Fruit fly (Drosophila melanogaster) whole organism, embryonic: ENCODE data around the gene Lipt2.

Experiments used
- C15 ChIP-seq: fragments of 200-800 bp; sonication (Bioruptor generic); IDR thresholded peaks from 3 replicates; pipeline ENCODE4 v1.3.6; 2022; ENCODE audit warnings: missing biosample characterization, missing genetic modification characterization
- CG10209 ChIP-seq: fragments of 200-800 bp; sonication (Bioruptor generic); optimal IDR thresholded peaks from 3 replicates; lab custom pipeline; 2017; ENCODE audit warnings: missing biosample characterization, mild to moderate bottlenecking, missing genetic modification characterization, missing genetic modification reagents
- CG11695 ChIP-seq: fragments of 200-800 bp; sonication (Bioruptor generic); IDR thresholded peaks from 3 replicates; pipeline ENCODE4 v1.3.6; 2022; ENCODE audit warnings: missing biosample characterization, missing genetic modification characterization
- CG13624 ChIP-seq: fragments of 200-800 bp; sonication (Bioruptor generic); optimal IDR thresholded peaks from 2 replicates; lab custom pipeline; 2016; ENCODE audit warnings: missing biosample characterization, missing genetic modification characterization
- CG13775 ChIP-seq: fragments of 200-800 bp; sonication (Bioruptor generic); optimal IDR thresholded peaks from 3 replicates; lab custom pipeline; 2017; ENCODE audit warnings: missing biosample characterization, mild to moderate bottlenecking, missing genetic modification characterization
- CG16813 ChIP-seq: fragments of 200-800 bp; sonication (Bioruptor generic); IDR thresholded peaks from 3 replicates; pipeline ENCODE4 v1.3.6; 2022; ENCODE audit warnings: missing biosample characterization, missing genetic modification characterization; ENCODE audit not compliant: partially characterized antibody
- CG17328 ChIP-seq: fragments of 200-800 bp; sonication (Bioruptor generic); IDR thresholded peaks from 2 replicates; pipeline ENCODE4 v1.3.6; 2022; ENCODE audit warnings: missing biosample characterization, missing genetic modification characterization
- CG17359 ChIP-seq: fragments of 200-800 bp; sonication (Bioruptor generic); optimal IDR thresholded peaks from 3 replicates; lab custom pipeline; 2018; ENCODE audit warnings: missing biosample characterization, mild to moderate bottlenecking, missing genetic modification characterization, moderate library complexity
- CG17802 ChIP-seq: fragments of 200-800 bp; sonication (Bioruptor generic); optimal IDR thresholded peaks from 2 replicates; lab custom pipeline; 2018; ENCODE audit warnings: missing biosample characterization, mild to moderate bottlenecking, missing genetic modification characterization, moderate library complexity
- CG31224 ChIP-seq: fragments of 200-800 bp; sonication (Bioruptor generic); IDR thresholded peaks from 2 replicates; pipeline ENCODE4 v1.3.6; 2022; ENCODE audit warnings: missing biosample characterization, missing genetic modification characterization
- CG3163 ChIP-seq: fragments of 200-800 bp; sonication (Bioruptor generic); optimal IDR thresholded peaks from 3 replicates; lab custom pipeline; 2016; ENCODE audit warnings: missing biosample characterization, missing genetic modification characterization
- CG32532 ChIP-seq: fragments of 200-800 bp; sonication (Bioruptor generic); IDR thresholded peaks from 2 replicates; pipeline ENCODE4 v1.3.6; 2022; ENCODE audit warnings: missing biosample characterization, missing genetic modification characterization
- CG3281 ChIP-seq: fragments of 200-800 bp; sonication (Bioruptor generic); optimal IDR thresholded peaks from 3 replicates; lab custom pipeline; 2017; ENCODE audit warnings: missing biosample characterization, mild to moderate bottlenecking, missing genetic modification characterization
- CG34376 ChIP-seq: fragments of 200-800 bp; sonication (Bioruptor generic); optimal IDR thresholded peaks from 2 replicates; lab custom pipeline; 2018; ENCODE audit warnings: missing biosample characterization, mild to moderate bottlenecking, missing genetic modification characterization
- CG3726 ChIP-seq: fragments of 200-800 bp; sonication (Bioruptor generic); IDR thresholded peaks from 3 replicates; pipeline ENCODE4, ENCODE4 v1.3.6; 2022; ENCODE audit warnings: missing biosample characterization, missing genetic modification characterization
- CG6254 ChIP-seq: fragments of 200-800 bp; sonication (Bioruptor generic); optimal IDR thresholded peaks from 3 replicates; lab custom pipeline; 2017; ENCODE audit warnings: mild to moderate bottlenecking, missing biosample characterization, missing genetic modification reagents, missing genetic modification characterization
- CG7745 ChIP-seq: fragments of 200-800 bp; sonication (Bioruptor generic); optimal IDR thresholded peaks from 2 replicates; lab custom pipeline; 2018; ENCODE audit warnings: missing biosample characterization, mild to moderate bottlenecking, missing genetic modification characterization, moderate library complexity
- CG7987 ChIP-seq: fragments of 200-800 bp; sonication (Bioruptor generic); optimal IDR thresholded peaks from 2 replicates; lab custom pipeline; 2018; ENCODE audit warnings: missing biosample characterization, mild to moderate bottlenecking, missing genetic modification characterization, moderate library complexity
- CG8281 ChIP-seq: fragments of 200-800 bp; sonication (Bioruptor generic); optimal IDR thresholded peaks from 2 replicates; lab custom pipeline; 2018; ENCODE audit warnings: missing biosample characterization, mild to moderate bottlenecking, missing genetic modification characterization, moderate library complexity
- CG8944 ChIP-seq: fragments of 200-800 bp; sonication (Bioruptor generic); optimal IDR thresholded peaks from 3 replicates; lab custom pipeline; 2016; ENCODE audit warnings: missing biosample characterization, missing genetic modification characterization
- CG9727 ChIP-seq: fragments of 200-800 bp; sonication (Bioruptor generic); optimal IDR thresholded peaks from 3 replicates; lab custom pipeline; 2017; ENCODE audit warnings: missing biosample characterization, mild to moderate bottlenecking, missing genetic modification characterization
- CG9932 ChIP-seq: fragments of 200-800 bp; sonication (Bioruptor generic); IDR thresholded peaks from 2 replicates; pipeline ENCODE4 v1.3.6; 2022; ENCODE audit warnings: missing biosample characterization, missing genetic modification characterization
- CrebB ChIP-seq: fragments of 200-800 bp; sonication (Bioruptor generic); optimal IDR thresholded peaks from 3 replicates; lab custom pipeline; 2018; ENCODE audit warnings: missing biosample characterization, mild to moderate bottlenecking, missing genetic modification characterization
- Dp ChIP-seq: fragments of 200-800 bp; sonication (Bioruptor generic); optimal IDR thresholded peaks from 2 replicates; lab custom pipeline; 2018; ENCODE audit warnings: missing biosample characterization, mild to moderate bottlenecking, missing genetic modification characterization, moderate library complexity
- Dref ChIP-seq: fragments of 200-800 bp; sonication (Bioruptor generic); IDR thresholded peaks from 2 replicates; pipeline ENCODE4 v1.3.6; 2022; ENCODE audit warnings: missing biosample characterization, missing genetic modification characterization
- E2f2 ChIP-seq: fragments of 200-800 bp; sonication (Bioruptor generic); IDR thresholded peaks from 2 replicates; pipeline ENCODE4 v1.3.6; 2022; ENCODE audit warnings: missing biosample characterization, missing genetic modification characterization
- Eip74EF ChIP-seq, 2 experiments: fragments of 200-800 bp in 1 of 2; fragments of >200 bp in 1 of 2; sonication (Bioruptor generic) in 1 of 2; optimal IDR thresholded peaks; 2 replicates each; lab custom pipeline; 2017 to 2019; ENCODE audit warnings: missing biosample characterization in 2 of 2, missing genetic modification characterization in 2 of 2, mild to moderate bottlenecking in 1 of 2, moderate library complexity in 1 of 2
- Hr51 ChIP-seq, 2 experiments: fragments of 200-800 bp; sonication (Bioruptor generic); optimal IDR thresholded peaks; 2 replicates in 1 of 2; 3 replicates in 1 of 2; lab custom pipeline; 2016 to 2018; ENCODE audit warnings: missing biosample characterization in 2 of 2, missing genetic modification characterization in 2 of 2, mild to moderate bottlenecking in 1 of 2, moderate library complexity in 1 of 2
- Hsf ChIP-seq: fragments of 200-800 bp; sonication (Bioruptor generic); optimal IDR thresholded peaks from 3 replicates; lab custom pipeline; 2016; ENCODE audit warnings: missing biosample characterization, missing genetic modification characterization
- Meics ChIP-seq: fragments of 200-800 bp; sonication (Bioruptor generic); optimal IDR thresholded peaks from 2 replicates; lab custom pipeline; 2017; ENCODE audit warnings: missing biosample characterization, mild to moderate bottlenecking, missing genetic modification characterization
- Nf-YB ChIP-seq: fragments of 200-800 bp; sonication (Bioruptor generic); optimal IDR thresholded peaks from 3 replicates; lab custom pipeline; 2019; ENCODE audit warnings: missing biosample characterization, mild to moderate bottlenecking, missing genetic modification characterization, moderate library complexity
- Oli ChIP-seq: fragments of 200-800 bp; sonication (Bioruptor generic); optimal IDR thresholded peaks from 2 replicates; lab custom pipeline; 2018; ENCODE audit warnings: missing biosample characterization, mild to moderate bottlenecking, missing genetic modification characterization, moderate library complexity
- Poxn ChIP-seq: fragments of 200-800 bp; sonication (Bioruptor generic); IDR thresholded peaks from 2 replicates; pipeline ENCODE4 v1.3.6; 2022; ENCODE audit warnings: missing biosample characterization, missing genetic modification characterization
- Rx ChIP-seq: fragments of 200-800 bp; sonication (Bioruptor generic); IDR thresholded peaks from 2 replicates; pipeline ENCODE4 v1.3.6; 2022; ENCODE audit warnings: missing biosample characterization, missing genetic modification characterization
- Sox100B ChIP-seq: fragments of 200-800 bp; sonication (Bioruptor generic); optimal IDR thresholded peaks from 3 replicates; lab custom pipeline; 2018; ENCODE audit warnings: missing biosample characterization, mild to moderate bottlenecking, missing genetic modification characterization
- Sry-δ ChIP-seq: fragments of 200-800 bp; sonication (Bioruptor generic); optimal IDR thresholded peaks from 2 replicates; lab custom pipeline; 2016; ENCODE audit warnings: missing biosample characterization, missing genetic modification characterization
- danr ChIP-seq: fragments of 200-800 bp; sonication (Bioruptor generic); IDR thresholded peaks from 2 replicates; pipeline ENCODE4 v1.3.6; 2022; ENCODE audit warnings: missing biosample characterization, missing genetic modification characterization
- fd3F ChIP-seq: fragments of 200-800 bp; sonication (Bioruptor generic); optimal IDR thresholded peaks from 2 replicates; lab custom pipeline; 2018; ENCODE audit warnings: missing biosample characterization, mild to moderate bottlenecking, missing genetic modification characterization, moderate library complexity
- ind ChIP-seq: fragments of 200-800 bp; sonication (Bioruptor generic); optimal IDR thresholded peaks from 3 replicates; lab custom pipeline; 2016; ENCODE audit warnings: missing biosample characterization, missing genetic modification characterization
- odd ChIP-seq: fragments of 200-800 bp; sonication (Bioruptor generic); optimal IDR thresholded peaks from 2 replicates; lab custom pipeline; 2017; ENCODE audit warnings: missing biosample characterization, mild to moderate bottlenecking, missing genetic modification characterization
- ranshi ChIP-seq: fragments of 200-800 bp; sonication (Bioruptor generic); IDR thresholded peaks from 2 replicates; pipeline ENCODE4 v1.3.6; 2022; ENCODE audit warnings: missing biosample characterization, missing genetic modification characterization
- repo ChIP-seq: fragments of 200-800 bp; sonication (Bioruptor generic); optimal IDR thresholded peaks from 2 replicates; lab custom pipeline; 2016; ENCODE audit warnings: missing biosample characterization, missing genetic modification characterization
- row ChIP-seq: fragments of 200-800 bp; sonication (Bioruptor generic); IDR thresholded peaks from 3 replicates; pipeline ENCODE4 v1.3.6; 2022; ENCODE audit warnings: missing biosample characterization, missing genetic modification characterization
- sens ChIP-seq: fragments of 200-800 bp; sonication (Bioruptor generic); peaks from one replicate; lab custom pipeline; 2016; ENCODE audit warnings: missing biosample characterization, missing genetic modification characterization
- seq ChIP-seq: fragments of 200-800 bp; sonication (Bioruptor generic); IDR thresholded peaks from 2 replicates; pipeline ENCODE4 v1.3.6; 2022; ENCODE audit warnings: missing biosample characterization, missing genetic modification characterization
- sisA ChIP-seq: fragments of 200-800 bp; sonication (Bioruptor generic); IDR thresholded peaks from 2 replicates; pipeline ENCODE4 v1.3.6; 2022; ENCODE audit warnings: missing biosample characterization, missing genetic modification characterization
- sna ChIP-seq: fragments of 200-800 bp; sonication (Bioruptor generic); IDR thresholded peaks from 2 replicates; pipeline ENCODE4 v1.3.6; 2022; ENCODE audit warnings: missing biosample characterization, missing genetic modification characterization; ENCODE audit not compliant: partially characterized antibody
- sug ChIP-seq: fragments of 200-800 bp; optimal IDR thresholded peaks from 2 replicates; lab custom pipeline; 2019; ENCODE audit warnings: missing biosample characterization, mild to moderate bottlenecking, missing genetic modification characterization, moderate library complexity
- zen2 ChIP-seq: fragments of 200-800 bp; sonication (Bioruptor generic); IDR thresholded peaks from 3 replicates; pipeline ENCODE4 v1.3.6; 2022; ENCODE audit warnings: missing biosample characterization, missing genetic modification characterization; ENCODE audit not compliant: partially characterized antibody

The Lipt2 gene

DNA sequence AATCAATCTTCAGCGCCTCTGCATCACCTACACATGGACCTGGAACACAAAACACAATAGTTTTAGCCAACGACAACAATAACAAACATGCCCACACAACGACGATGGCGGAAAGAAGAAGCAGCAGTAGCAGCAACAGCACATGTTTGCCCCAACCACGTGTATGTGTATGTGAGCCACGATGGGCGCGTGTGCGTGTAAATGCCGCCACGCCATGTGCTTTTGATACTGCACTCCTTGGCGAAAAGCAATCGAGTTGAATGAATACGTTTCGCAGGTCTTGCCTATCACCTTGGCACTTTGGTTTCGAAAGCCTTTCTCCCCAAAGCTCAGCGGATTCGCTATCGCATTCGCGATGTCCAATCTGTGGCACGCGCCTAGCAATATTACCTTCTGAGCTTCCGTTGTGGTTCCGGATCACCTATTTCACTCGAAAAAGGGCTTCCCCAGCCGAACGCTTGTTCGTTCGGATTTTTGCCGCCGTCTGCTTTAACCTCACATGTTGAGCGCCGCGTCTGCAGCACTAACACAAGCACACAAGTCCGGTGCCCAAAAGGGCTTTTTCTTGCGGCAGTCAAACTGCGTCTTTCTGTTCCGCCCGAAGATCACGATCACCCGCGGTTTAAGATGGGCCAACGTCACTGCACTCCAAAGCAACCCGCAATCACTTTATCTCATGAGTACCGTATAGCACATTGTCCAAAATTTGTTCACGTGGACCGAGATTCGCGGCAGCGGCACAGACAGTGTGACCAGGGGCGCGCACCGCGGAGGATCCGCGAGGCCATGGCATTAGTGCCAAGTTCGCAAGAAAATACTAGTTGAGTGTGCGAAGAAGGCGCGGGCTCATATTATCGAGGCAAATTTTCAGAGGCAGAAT, 8.3 kb downstream of the Lipt2 start, which contains the start of gene srl (continued):
- no peak for TF ChIP-seq CG6254 (GFP tag; lab: Kevin White, UChicago)
- TF ChIP-seq danr = no peak
- TF ChIP-seq C15 (GFP tag; lab: Robert Waterston, UW) = no peak
- TF ChIP-seq Nf-YB = no peak
- peak; percentile 83 for TF ChIP-seq E2f2 (GFP tag; lab: Robert Waterston, UW)
- TF ChIP-seq CG32532 = no peak; the same call in 1 of the 2 replicates
- peak; percentile 38 for TF ChIP-seq Sry-δ (GFP tag; lab: Kevin White, UChicago)
- TF ChIP-seq Oli (tag; lab: Kevin White, UChicago) = no peak
- no peak for TF ChIP-seq Poxn (GFP tag; lab: Robert Waterston, UW)
- TF ChIP-seq Dp (GFP tag; lab: Kevin White, UChicago) = peak; percentile 78
- TF ChIP-seq CG8281 (tag; lab: Kevin White, UChicago) = no peak
- no peak for TF ChIP-seq CG7745 (tag; lab: Kevin White, UChicago)
- TF ChIP-seq zen2 (GFP tag; lab: Robert Waterston, UW) = 0 out of 3 replicates have a peak, but pooled peaks have one; percentile 49
- TF ChIP-seq CG9727 (GFP tag; lab: Kevin White, UChicago) = peak; percentile 19
- TF ChIP-seq CG17328 (GFP tag; lab: Robert Waterston, UW) = 0 out of 2 replicates have a peak, but pooled peaks have one; percentile 29
- peak; percentile 47 for TF ChIP-seq CrebB (tag; lab: Kevin White, UChicago)
- peak; percentile 51 for TF ChIP-seq CG34376 (GFP tag; lab: Kevin White, UChicago)
- TF ChIP-seq fd3F (GFP tag; lab: Kevin White, UChicago) = no peak
- no peak for TF ChIP-seq CG9932
- TF ChIP-seq CG13624 = no peak
- no peak for TF ChIP-seq CG13775
- no peak for TF ChIP-seq repo
- no peak for TF ChIP-seq CG3726 (GFP tag; lab: Robert Waterston, UW)
- no peak for TF ChIP-seq CG31224
- TF ChIP-seq Eip74EF (GFP tag; optimal IDR thresholded peaks at IDR 0.05; lab: Kevin White, UChicago) = no peak
- TF ChIP-seq ranshi (GFP tag; lab: Robert Waterston, UW) = no peak
- no peak for TF ChIP-seq CG17802 (tag; lab: Kevin White, UChicago)
- no peak for TF ChIP-seq Meics (GFP tag; lab: Kevin White, UChicago)
- TF ChIP-seq sna (GFP tag; lab: Robert Waterston, UW) = no peak
- TF ChIP-seq CG17359 (tag; lab: Kevin White, UChicago) = no peak
- no peak for TF ChIP-seq Hr51 (GFP tag; optimal IDR thresholded peaks at IDR 0.05; lab: Kevin White, UChicago)
- TF ChIP-seq Dref (GFP tag; lab: Robert Waterston, UW) = no peak
- no peak for TF ChIP-seq odd (GFP tag; lab: Kevin White, UChicago)
- no peak for TF ChIP-seq CG3281 (GFP tag; lab: Kevin White, UChicago)
- TF ChIP-seq CG11695 (GFP tag; lab: Robert Waterston, UW) = no peak
- TF ChIP-seq sisA (GFP tag; lab: Robert Waterston, UW) = no peak
- TF ChIP-seq seq (GFP tag; lab: Robert Waterston, UW) = no peak
- TF ChIP-seq Rx (GFP tag; lab: Robert Waterston, UW) = no peak
- TF ChIP-seq CG16813 (GFP tag; lab: Robert Waterston, UW) = 0 out of 3 replicates have a peak, but pooled peaks have one; percentile 19
- TF ChIP-seq CG10209 = no peak
- no peak for TF ChIP-seq Hsf (GFP tag; lab: Kevin White, UChicago)
- peak; percentile 80 for TF ChIP-seq sens (GFP tag; lab: Kevin White, UChicago)
- peak; percentile 13; the same call in 1 of the 3 replicates for TF ChIP-seq row
- no peak for TF ChIP-seq ind (GFP tag; lab: Kevin White, UChicago)
- no peak for TF ChIP-seq Sox100B (GFP tag; lab: Kevin White, UChicago)
- TF ChIP-seq CG8944 (GFP tag; lab: Kevin White, UChicago) = no peak
- TF ChIP-seq sug (tag; lab: Kevin White, UChicago) = peak; percentile 44
- TF ChIP-seq CG7987 = peak; percentile 86
- TF ChIP-seq CG3163 (GFP tag; lab: Kevin White, UChicago) = peak; percentile 14
